Fruit fly (Drosophila melanogaster) whole organism, embryonic: ENCODE results near the gene org-1.

Experiments used
- Abd-B ChIP-seq: fragments of 200-800 bp; sonication (Bioruptor generic); optimal IDR thresholded peaks from 2 replicates; lab custom pipeline; 2018; ENCODE audit warnings: missing biosample characterization, mild to moderate bottlenecking, missing genetic modification characterization, moderate library complexity
- Aef1 ChIP-seq: fragments of 200-800 bp; sonication (Bioruptor generic); IDR thresholded peaks from 3 replicates; pipeline ENCODE4 v1.3.6; 2022; ENCODE audit warnings: missing biosample characterization, missing genetic modification characterization
- Antp ChIP-seq: fragments of 200-800 bp; sonication (Bioruptor generic); optimal IDR thresholded peaks from 3 replicates; lab custom pipeline; 2016; ENCODE audit warnings: missing biosample characterization, missing genetic modification characterization
- CG10462 ChIP-seq: fragments of 200-800 bp; sonication (Bioruptor generic); optimal IDR thresholded peaks from 2 replicates; lab custom pipeline; 2016; ENCODE audit warnings: missing biosample characterization, missing genetic modification characterization
- CG11398 ChIP-seq: fragments of 200-800 bp; sonication (Bioruptor generic); optimal IDR thresholded peaks from 2 replicates; lab custom pipeline; 2016; ENCODE audit warnings: missing biosample characterization, missing genetic modification characterization
- CG11504 ChIP-seq: fragments of 200-800 bp; sonication (Bioruptor generic); optimal IDR thresholded peaks from 3 replicates; lab custom pipeline; 2019; ENCODE audit warnings: missing biosample characterization, mild to moderate bottlenecking, missing genetic modification characterization, moderate library complexity
- CG13624 ChIP-seq: fragments of 200-800 bp; sonication (Bioruptor generic); optimal IDR thresholded peaks from 2 replicates; lab custom pipeline; 2016; ENCODE audit warnings: missing biosample characterization, missing genetic modification characterization
- CG15073 ChIP-seq: fragments of 200-800 bp; sonication (Bioruptor generic); optimal IDR thresholded peaks from 2 replicates; lab custom pipeline; 2016; ENCODE audit warnings: missing biosample characterization, missing genetic modification characterization
- CG18476 ChIP-seq: fragments of 200-800 bp; sonication (Bioruptor generic); optimal IDR thresholded peaks from 2 replicates; lab custom pipeline; 2016; ENCODE audit warnings: missing biosample characterization, mild to moderate bottlenecking, missing genetic modification characterization
- CG18619 ChIP-seq: fragments of 200-800 bp; sonication (Bioruptor generic); optimal IDR thresholded peaks from 3 replicates; lab custom pipeline; 2017; ENCODE audit warnings: missing biosample characterization, mild to moderate bottlenecking, missing genetic modification characterization
- CG2678 ChIP-seq: fragments of 200-800 bp; sonication (Bioruptor generic); optimal IDR thresholded peaks from 3 replicates; lab custom pipeline; 2019; ENCODE audit warnings: missing biosample characterization, mild to moderate bottlenecking, missing genetic modification characterization, moderate library complexity
- CG3163 ChIP-seq: fragments of 200-800 bp; sonication (Bioruptor generic); optimal IDR thresholded peaks from 3 replicates; lab custom pipeline; 2016; ENCODE audit warnings: missing biosample characterization, missing genetic modification characterization
- CG4404 ChIP-seq: fragments of 200-800 bp; sonication (Bioruptor generic); IDR thresholded peaks from 2 replicates; pipeline ENCODE4 v1.3.6; 2022; ENCODE audit warnings: missing biosample characterization, missing genetic modification characterization
- CG4707 ChIP-seq: fragments of 200-800 bp; sonication (Bioruptor generic); optimal IDR thresholded peaks from 2 replicates; lab custom pipeline; 2018; ENCODE audit warnings: missing biosample characterization, mild to moderate bottlenecking, missing genetic modification characterization, moderate library complexity
- CG6813 ChIP-seq: fragments of 200-800 bp; sonication (Bioruptor generic); optimal IDR thresholded peaks from 2 replicates; lab custom pipeline; 2017; ENCODE audit warnings: missing biosample characterization, missing genetic modification characterization, mild to moderate bottlenecking, moderate library complexity, missing genetic modification reagents
- CG7839 ChIP-seq: fragments of 200-800 bp; sonication (Bioruptor generic); optimal IDR thresholded peaks from 3 replicates; lab custom pipeline; 2018; ENCODE audit warnings: missing biosample characterization, mild to moderate bottlenecking, missing genetic modification characterization, moderate library complexity
- CG7963 ChIP-seq: fragments of 200-800 bp; sonication (Bioruptor generic); IDR thresholded peaks from 3 replicates; pipeline ENCODE4 v1.3.6; 2022; ENCODE audit warnings: missing biosample characterization, missing genetic modification characterization; ENCODE audit not compliant: partially characterized antibody
- CG8359 ChIP-seq: fragments of 200-800 bp; sonication (Bioruptor generic); optimal IDR thresholded peaks from 2 replicates; lab custom pipeline; 2017; ENCODE audit warnings: missing biosample characterization, mild to moderate bottlenecking, missing genetic modification characterization, borderline replicate concordance
- CoRest ChIP-seq: fragments of 200-800 bp; sonication (Bioruptor generic); optimal IDR thresholded peaks from 3 replicates; lab custom pipeline; 2018; ENCODE audit warnings: missing biosample characterization, mild to moderate bottlenecking, missing genetic modification characterization, moderate library complexity
- Drgx ChIP-seq: fragments of 200-800 bp; sonication (Bioruptor generic); IDR thresholded peaks from 2 replicates; pipeline ENCODE4 v1.3.6; 2022; ENCODE audit warnings: missing biosample characterization, missing genetic modification characterization
- Meics ChIP-seq: fragments of 200-800 bp; sonication (Bioruptor generic); optimal IDR thresholded peaks from 2 replicates; lab custom pipeline; 2017; ENCODE audit warnings: missing biosample characterization, mild to moderate bottlenecking, missing genetic modification characterization
- NfI ChIP-seq: fragments of 200-800 bp; sonication (Bioruptor generic); optimal IDR thresholded peaks from 3 replicates; lab custom pipeline; 2018; ENCODE audit warnings: missing biosample characterization, mild to moderate bottlenecking, missing genetic modification characterization, moderate library complexity
- Pdp1 ChIP-seq, 2 experiments: fragments of 200-800 bp; sonication (Bioruptor generic); optimal IDR thresholded peaks; 3 replicates each; lab custom pipeline; 2016; ENCODE audit warnings: missing biosample characterization in 2 of 2, missing genetic modification characterization in 2 of 2, mild to moderate bottlenecking in 1 of 2, moderate library complexity in 1 of 2
- Six4 ChIP-seq: fragments of 200-800 bp; sonication (Bioruptor generic); optimal IDR thresholded peaks from 2 replicates; lab custom pipeline; 2016; ENCODE audit warnings: missing biosample characterization, missing genetic modification characterization
- Sox100B ChIP-seq: fragments of 200-800 bp; sonication (Bioruptor generic); optimal IDR thresholded peaks from 3 replicates; lab custom pipeline; 2018; ENCODE audit warnings: missing biosample characterization, mild to moderate bottlenecking, missing genetic modification characterization
- Xrp1 ChIP-seq: fragments of 200-800 bp; sonication (Bioruptor generic); IDR thresholded peaks from 2 replicates; pipeline ENCODE4 v1.3.6; 2022; ENCODE audit warnings: missing biosample characterization, missing genetic modification characterization
- btn ChIP-seq: fragments of 200-800 bp; sonication (Bioruptor generic); optimal IDR thresholded peaks from 2 replicates; lab custom pipeline; 2016; ENCODE audit warnings: missing biosample characterization, missing genetic modification characterization
- chif ChIP-seq, 2 experiments: fragments of 200-800 bp; sonication (Bioruptor generic); optimal IDR thresholded peaks; 3 replicates each; lab custom pipeline; 2016; ENCODE audit warnings: missing biosample characterization in 2 of 2, missing genetic modification characterization in 2 of 2
- chn ChIP-seq: fragments of 200-800 bp; sonication (Bioruptor generic); optimal IDR thresholded peaks from 2 replicates; lab custom pipeline; 2016; ENCODE audit warnings: missing biosample characterization, missing genetic modification characterization
- dmrt99B ChIP-seq: fragments of 200-800 bp; sonication (Bioruptor generic); optimal IDR thresholded peaks from 2 replicates; lab custom pipeline; 2018; ENCODE audit warnings: missing biosample characterization, mild to moderate bottlenecking, missing genetic modification characterization, moderate library complexity
- dpn ChIP-seq, 2 experiments: fragments of 200-800 bp; sonication (Bioruptor generic); optimal IDR thresholded peaks; 3 replicates each; lab custom pipeline; 2016; ENCODE audit warnings: missing biosample characterization in 2 of 2, missing genetic modification characterization in 2 of 2
- fd3F ChIP-seq: fragments of 200-800 bp; sonication (Bioruptor generic); optimal IDR thresholded peaks from 2 replicates; lab custom pipeline; 2018; ENCODE audit warnings: missing biosample characterization, mild to moderate bottlenecking, missing genetic modification characterization, moderate library complexity
- gem ChIP-seq: fragments of 200-800 bp; sonication (Bioruptor generic); optimal IDR thresholded peaks from 2 replicates; lab custom pipeline; 2019; ENCODE audit warnings: missing biosample characterization, mild to moderate bottlenecking, missing genetic modification characterization, moderate library complexity
- grau ChIP-seq: fragments of 200-800 bp; optimal IDR thresholded peaks from 3 replicates; lab custom pipeline; 2019; ENCODE audit warnings: missing biosample characterization, mild to moderate bottlenecking, missing genetic modification characterization, moderate library complexity
- gsb-n ChIP-seq: fragments of 200-800 bp; sonication (Bioruptor generic); optimal IDR thresholded peaks from 3 replicates; lab custom pipeline; 2018; ENCODE audit warnings: missing biosample characterization, mild to moderate bottlenecking, missing genetic modification characterization
- hb ChIP-seq: fragments of 200-800 bp; sonication (Bioruptor generic); IDR thresholded peaks from 3 replicates; pipeline ENCODE4 v1.3.6; 2022; ENCODE audit warnings: missing biosample characterization, missing genetic modification characterization; ENCODE audit not compliant: partially characterized antibody
- jing ChIP-seq: fragments of 200-800 bp; sonication (Bioruptor generic); optimal IDR thresholded peaks from 2 replicates; lab custom pipeline; 2018; ENCODE audit warnings: missing biosample characterization, mild to moderate bottlenecking, missing genetic modification characterization
- kay ChIP-seq: fragments of 200-800 bp; sonication (Bioruptor generic); optimal IDR thresholded peaks from 2 replicates; lab custom pipeline; 2016; ENCODE audit warnings: missing biosample characterization, missing genetic modification characterization
- odd ChIP-seq: fragments of 200-800 bp; sonication (Bioruptor generic); optimal IDR thresholded peaks from 2 replicates; lab custom pipeline; 2017; ENCODE audit warnings: missing biosample characterization, mild to moderate bottlenecking, missing genetic modification characterization
- onecut ChIP-seq: fragments of 200-800 bp; sonication (Bioruptor generic); IDR thresholded peaks from 2 replicates; pipeline ENCODE4 v1.3.6; 2022; ENCODE audit warnings: missing biosample characterization, missing genetic modification characterization
- pan ChIP-seq, 4 experiments: fragments of >200 bp in 3 of 4; fragments of 200-800 bp in 1 of 4; sonication (Bioruptor generic) in 1 of 4; optimal IDR thresholded peaks in 3 of 4; IDR thresholded peaks in 1 of 4; 2 replicates each; pipeline versions ENCODE4 v1.3.6 to Lab custom; 2017 to 2022; ENCODE audit warnings: missing biosample characterization in 2 of 4, missing genetic modification characterization in 2 of 4, mixed read lengths in 1 of 4
- pzg ChIP-seq: fragments of 200-800 bp; sonication (Bioruptor generic); optimal IDR thresholded peaks from 3 replicates; lab custom pipeline; 2018; ENCODE audit warnings: missing biosample characterization, mild to moderate bottlenecking, missing genetic modification characterization, moderate library complexity
- salm ChIP-seq: fragments of 200-800 bp; sonication (Bioruptor generic); optimal IDR thresholded peaks from 2 replicates; lab custom pipeline; 2018; ENCODE audit warnings: missing biosample characterization, mild to moderate bottlenecking, missing genetic modification characterization
- sens-2 ChIP-seq: fragments of 200-800 bp; sonication (Bioruptor generic); IDR thresholded peaks from 2 replicates; pipeline ENCODE4 v1.3.6; 2022; ENCODE audit warnings: missing biosample characterization, missing genetic modification characterization
- shn ChIP-seq: fragments of 200-800 bp; sonication (Bioruptor generic); optimal IDR thresholded peaks from 3 replicates; lab custom pipeline; 2016; ENCODE audit warnings: missing biosample characterization, missing genetic modification characterization
- zfh1 ChIP-seq: fragments of 200-800 bp; sonication (Bioruptor generic); IDR thresholded peaks from 3 replicates; pipeline ENCODE4 v1.3.6; 2022; ENCODE audit warnings: missing biosample characterization, missing genetic modification characterization

The org-1 gene

DNA sequence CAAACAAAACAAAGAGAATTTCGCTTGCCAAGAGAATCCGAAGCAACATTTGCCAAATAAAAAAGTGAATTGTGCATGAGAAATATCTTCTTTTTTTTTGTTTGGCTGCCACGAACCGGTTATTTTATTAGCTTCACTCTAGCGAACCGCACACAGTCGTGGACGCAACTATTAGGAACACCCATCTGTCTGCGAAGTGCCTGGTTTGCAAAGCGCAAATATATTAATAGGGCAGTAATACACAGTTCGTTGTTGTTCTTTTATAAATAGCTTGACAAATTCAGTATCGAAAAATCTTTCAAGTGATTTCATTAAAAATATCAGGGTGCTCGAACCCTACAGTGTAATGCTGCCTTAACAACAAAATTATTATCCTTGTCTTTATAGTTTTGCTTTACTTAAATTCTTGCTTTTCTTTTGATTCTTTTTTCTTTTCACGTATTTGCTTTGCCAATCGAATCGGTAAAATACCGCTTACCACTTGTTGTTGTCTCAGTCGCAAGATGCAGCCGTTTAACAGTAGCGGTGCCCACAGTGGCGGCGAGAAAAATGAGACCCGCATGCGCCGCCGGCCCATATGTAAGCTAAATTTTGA is 36.7 kb upstream of the org-1 start (continued):
- TF ChIP-seq shn (GFP tag; lab: Kevin White, UChicago) (peak; percentile 32), zfh1 (GFP tag; lab: Robert Waterston, UW) (no peak), CG3163 (GFP tag; lab: Kevin White, UChicago) (no peak), odd (GFP tag; lab: Kevin White, UChicago) (no peak), gsb-n (no peak), Aef1 (no peak), salm (tag; lab: Kevin White, UChicago) (no peak), CG11398 (GFP tag; lab: Kevin White, UChicago) (no peak), sens-2 (GFP tag; lab: Robert Waterston, UW) (no peak), Xrp1 (GFP tag; lab: Robert Waterston, UW) (peak; percentile 31; the same call in 1 of the 2 replicates), CG11504 (tag; lab: Kevin White, UChicago) (peak; percentile 33), kay (GFP tag; lab: Kevin White, UChicago) (no peak), gem (tag; lab: Kevin White, UChicago) (peak; percentile 38), hb (GFP tag; lab: Robert Waterston, UW) (no peak), CG10462 (GFP tag; lab: Kevin White, UChicago) (peak; percentile 17), Six4 (peak; percentile 6), Antp (GFP tag; lab: Kevin White, UChicago) (peak; percentile 44), CG4707 (GFP tag; lab: Kevin White, UChicago) (no peak), chif (GFP tag; optimal IDR thresholded peaks at IDR 0.05; lab: Kevin White, UChicago) (peak in 1 of 2 experiments; percentile 20), CG13624 (GFP tag; lab: Kevin White, UChicago) (no peak), onecut (GFP tag; lab: Robert Waterston, UW) (no peak), Sox100B (GFP tag; lab: Kevin White, UChicago) (peak; percentile 17), CG7963 (GFP tag; lab: Robert Waterston, UW) (no peak), btn (GFP tag; lab: Kevin White, UChicago) (no peak), jing (GFP tag; lab: Kevin White, UChicago) (no peak), CG4404 (GFP tag; lab: Robert Waterston, UW) (no peak), Pdp1 (GFP tag; optimal IDR thresholded peaks at IDR 0.05; lab: Kevin White, UChicago) (peak; percentile 17 to 18), CG15073 (peak; percentile 98), pzg (GFP tag; lab: Kevin White, UChicago) (no peak), chn (GFP tag; lab: Kevin White, UChicago) (peak; percentile 17), Meics (peak; percentile 13), CG18619 (no peak), CG6813 (GFP tag; lab: Kevin White, UChicago) (no peak)

DNA sequence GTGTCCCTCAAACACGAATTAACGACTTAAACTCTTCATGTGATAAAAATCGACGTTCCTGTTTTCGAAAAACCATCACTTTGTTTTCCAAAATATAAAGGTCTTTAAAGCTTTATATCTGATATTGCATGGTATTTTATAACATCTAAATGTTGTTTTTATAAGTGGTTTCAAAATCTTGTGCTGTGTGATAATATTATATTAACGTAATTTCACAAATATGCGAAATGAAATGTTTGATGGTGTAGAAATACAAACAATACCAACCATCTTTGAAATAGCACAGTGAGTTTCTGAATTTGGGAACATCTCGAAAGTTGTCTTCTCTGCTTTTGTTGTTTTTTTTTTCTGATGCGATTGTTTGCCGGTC is 36.1 kb upstream of the org-1 start:
- no peak for TF ChIP-seq NfI (GFP tag; lab: Kevin White, UChicago)
- TF ChIP-seq CG18476 (GFP tag; lab: Kevin White, UChicago): no peak
- TF ChIP-seq CG11504 (tag; lab: Kevin White, UChicago): peak; percentile 21
- no peak for TF ChIP-seq dpn (GFP tag; optimal IDR thresholded peaks at IDR 0.05; lab: Kevin White, UChicago)
- TF ChIP-seq Drgx: no peak
- TF ChIP-seq Meics: peak; percentile 3
- peak; percentile 43 for TF ChIP-seq CG2678 (tag; lab: Kevin White, UChicago)
- no peak for TF ChIP-seq CG8359 (GFP tag; lab: Kevin White, UChicago)
- peak; percentile 36 for TF ChIP-seq gem (tag; lab: Kevin White, UChicago)
- peak; percentile 23 for TF ChIP-seq grau (tag; lab: Kevin White, UChicago)
- peak; percentile 1 for TF ChIP-seq fd3F (GFP tag; lab: Kevin White, UChicago)
- TF ChIP-seq dmrt99B (tag; lab: Kevin White, UChicago): peak; percentile 17
- TF ChIP-seq CG7839 (tag; lab: Kevin White, UChicago): peak; percentile 37
- TF ChIP-seq pan (optimal IDR thresholded peaks at IDR 0.05; lab: Kevin White, UChicago): no peak
- peak in 1 of 2 experiments; percentile 6 for TF ChIP-seq pan (GFP tag; optimal IDR thresholded peaks at IDR 0.05 in 1 of 2, IDR thresholded peaks at IDR 0.05 in 1 of 2)
- TF ChIP-seq Abd-B: peak; percentile 24
- peak; percentile 27 for TF ChIP-seq CoRest (tag; lab: Kevin White, UChicago)
